Fruit fly (Drosophila melanogaster): ENCODE data around the gene Brd7-9.
A peak's percentile ranks its signal among the peaks of the same experiment; 100 is the strongest.

Brd7-9 gene

dm6 chr2L:7781165-7781564 is 1.5 kb upstream of the Brd7-9 start, which contains the start of gene CG7164:
Gene CG7164 (plus strand): TSS chr2L:7781465.
- TF ChIP-seq noc (tag; optimal IDR thresholded peaks at IDR 0.05) = no peak

- no peak for TF ChIP-seq noc (tag; optimal IDR thresholded peaks at IDR 0.05)
These were observed 6.3 kb downstream of the Brd7-9 start for dm6 chr2L:7788952-7789466.

dm6 chr2L:7790081-7790447 is 7.4 kb downstream of the Brd7-9 start:
- no peak for TF ChIP-seq noc (tag; optimal IDR thresholded peaks at IDR 0.05)

- TF ChIP-seq noc (tag; optimal IDR thresholded peaks at IDR 0.05) = peak; percentile 60
These were observed 8.0 kb downstream of the Brd7-9 start, which contains the start of gene CG7149 for dm6 chr2L:7790448-7791355. Gene CG7149 (minus strand): TSS chr2L:7790557.

dm6 chr2L:7791356-7791738 is 8.7 kb downstream of the Brd7-9 start:
- TF ChIP-seq noc (tag; optimal IDR thresholded peaks at IDR 0.05) = no peak

- no peak for TF ChIP-seq noc (tag; optimal IDR thresholded peaks at IDR 0.05)
These were observed 12.2 kb downstream of the Brd7-9 start for dm6 chr2L:7794689-7795475.

dm6 chr2L:7795859-7796258 is 13.2 kb downstream of the Brd7-9 start, which contains the start of gene LKRSDH:
Gene LKRSDH (minus strand): TSS chr2L:7795959.
- no peak for TF ChIP-seq noc (tag; optimal IDR thresholded peaks at IDR 0.05)

- peak; percentile 89 for TF ChIP-seq noc (tag; optimal IDR thresholded peaks at IDR 0.05)
These were observed 17.3 kb downstream of the Brd7-9 start, which contains the start of the genes Herp and r2d2 for dm6 chr2L:7799804-7800433. Gene Herp (minus strand): TSS chr2L:7800058. Gene r2d2 (plus strand): TSS chr2L:7800147.

dm6 chr2L:7807563-7807962 is 24.9 kb downstream of the Brd7-9 start:
- TF ChIP-seq noc (tag; optimal IDR thresholded peaks at IDR 0.05) = no peak

- TF ChIP-seq noc (tag; optimal IDR thresholded peaks at IDR 0.05) = no peak
These were observed 26.4 kb downstream of the Brd7-9 start for dm6 chr2L:7808886-7809698.

dm6 chr2L:7809699-7810088 is 27.0 kb downstream of the Brd7-9 start:
- TF ChIP-seq noc (tag; optimal IDR thresholded peaks at IDR 0.05) = peak; percentile 2

- no peak for TF ChIP-seq noc (tag; optimal IDR thresholded peaks at IDR 0.05)
These were observed 27.9 kb downstream of the Brd7-9 start, which contains the start of gene Cdc14 for dm6 chr2L:7810519-7810918. Gene Cdc14 (minus strand): TSS chr2L:7810703.

- TF ChIP-seq noc (tag; optimal IDR thresholded peaks at IDR 0.05) = no peak
These were observed 28.8 kb downstream of the Brd7-9 start, which contains the start of gene LanB1 for dm6 chr2L:7811249-7812002. Gene LanB1 (plus strand): TSS chr2L:7811438.
